Fruit fly (Drosophila melanogaster) whole organism, embryonic: Measurements from ENCODE around the gene Dhdds.

ENCODE experiments used
- ATbp ChIP-seq: fragments of 200-800 bp; sonication (Bioruptor generic); optimal IDR thresholded peaks from 2 replicates; lab custom pipeline; 2017; ENCODE audit warnings: missing biosample characterization, mild to moderate bottlenecking, missing genetic modification characterization, missing genetic modification reagents
- B-H2 ChIP-seq: fragments of 200-800 bp; sonication (Bioruptor generic); optimal IDR thresholded peaks from 2 replicates; lab custom pipeline; 2018; ENCODE audit warnings: missing biosample characterization, mild to moderate bottlenecking, missing genetic modification characterization
- CG11696 ChIP-seq: fragments of 200-800 bp; sonication (Bioruptor generic); IDR thresholded peaks from 2 replicates; pipeline ENCODE4 v1.3.6; 2022; ENCODE audit warnings: missing biosample characterization, missing genetic modification characterization
- CG12155 ChIP-seq: fragments of 200-800 bp; sonication (Bioruptor generic); optimal IDR thresholded peaks from 3 replicates; lab custom pipeline; 2016; ENCODE audit warnings: missing biosample characterization, missing genetic modification characterization
- CG13296 ChIP-seq: fragments of 200-800 bp; sonication (Bioruptor generic); optimal IDR thresholded peaks from 3 replicates; lab custom pipeline; 2018; ENCODE audit warnings: missing biosample characterization, mild to moderate bottlenecking, missing genetic modification characterization
- CG14710 ChIP-seq: fragments of 200-800 bp; sonication (Bioruptor generic); optimal IDR thresholded peaks from 3 replicates; lab custom pipeline; 2019; ENCODE audit warnings: missing biosample characterization, mild to moderate bottlenecking, missing genetic modification characterization, moderate library complexity
- CG1529 ChIP-seq: fragments of 200-800 bp; sonication (Bioruptor generic); optimal IDR thresholded peaks from 3 replicates; lab custom pipeline; 2018; ENCODE audit warnings: missing biosample characterization, missing genetic modification characterization
- CG1647 ChIP-seq: fragments of 200-800 bp; sonication (Bioruptor generic); optimal IDR thresholded peaks from 3 replicates; lab custom pipeline; 2016; ENCODE audit warnings: missing biosample characterization, missing genetic modification characterization
- CG16779 ChIP-seq: fragments of 200-800 bp; sonication (Bioruptor generic); IDR thresholded peaks from 2 replicates; pipeline ENCODE4 v1.3.6; 2022; ENCODE audit warnings: missing biosample characterization, missing genetic modification characterization
- CG16815 ChIP-seq: fragments of 200-800 bp; sonication (Bioruptor generic); optimal IDR thresholded peaks from 3 replicates; lab custom pipeline; 2017; ENCODE audit warnings: missing biosample characterization, mild to moderate bottlenecking, missing genetic modification characterization
- CG17359 ChIP-seq: fragments of 200-800 bp; sonication (Bioruptor generic); optimal IDR thresholded peaks from 3 replicates; lab custom pipeline; 2018; ENCODE audit warnings: missing biosample characterization, mild to moderate bottlenecking, missing genetic modification characterization, moderate library complexity
- CG17568 ChIP-seq: fragments of 200-800 bp; sonication (Bioruptor generic); optimal IDR thresholded peaks from 2 replicates; lab custom pipeline; 2018; ENCODE audit warnings: missing biosample characterization, mild to moderate bottlenecking, missing genetic modification characterization, moderate library complexity
- CG2129 ChIP-seq: fragments of 200-800 bp; sonication (Bioruptor generic); IDR thresholded peaks from 2 replicates; pipeline ENCODE4 v1.3.6; 2022; ENCODE audit warnings: missing biosample characterization, missing genetic modification characterization; ENCODE audit not compliant: partially characterized antibody
- CG30431 ChIP-seq: fragments of 200-800 bp; sonication (Bioruptor generic); optimal IDR thresholded peaks from 2 replicates; lab custom pipeline; 2017; ENCODE audit warnings: missing biosample characterization, missing genetic modification characterization
- CG31365 ChIP-seq: fragments of 200-800 bp; sonication (Bioruptor generic); optimal IDR thresholded peaks from 2 replicates; lab custom pipeline; 2018; ENCODE audit warnings: missing biosample characterization, mild to moderate bottlenecking, missing genetic modification characterization
- CG33557 ChIP-seq: fragments of 200-800 bp; sonication (Bioruptor generic); optimal IDR thresholded peaks from 2 replicates; lab custom pipeline; 2019; ENCODE audit warnings: missing biosample characterization, mild to moderate bottlenecking, missing genetic modification characterization, moderate library complexity
- CG4617 ChIP-seq: fragments of 200-800 bp; sonication (Bioruptor generic); optimal IDR thresholded peaks from 3 replicates; lab custom pipeline; 2016; ENCODE audit warnings: missing biosample characterization, missing genetic modification characterization, borderline replicate concordance
- CG4820 ChIP-seq: fragments of 200-800 bp; sonication (Bioruptor generic); optimal IDR thresholded peaks from 3 replicates; lab custom pipeline; 2016; ENCODE audit warnings: missing biosample characterization, missing genetic modification characterization
- CG6654 ChIP-seq: fragments of 200-800 bp; sonication (Bioruptor generic); optimal IDR thresholded peaks from 2 replicates; lab custom pipeline; 2017; ENCODE audit warnings: missing biosample characterization, mild to moderate bottlenecking, missing genetic modification characterization
- CG8290 ChIP-seq, 3 experiments: fragments of 200-800 bp; sonication (Bioruptor generic); optimal IDR thresholded peaks; 2 replicates each; lab custom pipeline; 2016 to 2019; ENCODE audit warnings: missing biosample characterization in 3 of 3, missing genetic modification characterization in 3 of 3, mild to moderate bottlenecking in 2 of 3, moderate library complexity in 1 of 3
- CG8478 ChIP-seq: fragments of >200 bp; optimal IDR thresholded peaks from 2 replicates; lab custom pipeline; 2018
- CG9215 ChIP-seq: fragments of 200-800 bp; sonication (Bioruptor generic); IDR thresholded peaks from 2 replicates; pipeline ENCODE4 v1.3.6; 2022; ENCODE audit warnings: missing biosample characterization, missing genetic modification characterization
- CkIIα-i1 ChIP-seq: fragments of 200-800 bp; sonication (Bioruptor generic); IDR thresholded peaks from 2 replicates; pipeline ENCODE4 v1.3.6; 2022; ENCODE audit warnings: missing biosample characterization, missing genetic modification characterization
- Dbx ChIP-seq: fragments of 200-800 bp; sonication (Bioruptor generic); IDR thresholded peaks from 3 replicates; pipeline ENCODE4 v1.3.6; 2022; ENCODE audit warnings: missing biosample characterization, missing genetic modification characterization
- Deaf1 ChIP-seq: fragments of 200-800 bp; optimal IDR thresholded peaks from 3 replicates; lab custom pipeline; 2019; ENCODE audit warnings: missing biosample characterization, mild to moderate bottlenecking, missing genetic modification characterization, moderate library complexity
- HLH4C ChIP-seq: fragments of 200-800 bp; sonication (Bioruptor generic); IDR thresholded peaks from 3 replicates; pipeline ENCODE4 v1.3.6; 2022; ENCODE audit warnings: missing biosample characterization, missing genetic modification characterization; ENCODE audit not compliant: partially characterized antibody
- HLH54F ChIP-seq: fragments of 200-800 bp; sonication (Bioruptor generic); optimal IDR thresholded peaks from 3 replicates; lab custom pipeline; 2016; ENCODE audit warnings: missing biosample characterization, missing genetic modification characterization
- HmgD ChIP-seq: fragments of 200-800 bp; sonication (Bioruptor generic); optimal IDR thresholded peaks from 3 replicates; lab custom pipeline; 2016; ENCODE audit warnings: missing biosample characterization, missing genetic modification characterization
- Hr3 ChIP-seq: fragments of 200-800 bp; sonication (Bioruptor generic); optimal IDR thresholded peaks from 3 replicates; lab custom pipeline; 2016; ENCODE audit warnings: missing biosample characterization, missing genetic modification characterization
- Nf-YB ChIP-seq: fragments of 200-800 bp; sonication (Bioruptor generic); optimal IDR thresholded peaks from 3 replicates; lab custom pipeline; 2019; ENCODE audit warnings: missing biosample characterization, mild to moderate bottlenecking, missing genetic modification characterization, moderate library complexity
- Taf1 ChIP-seq: fragments of 200-800 bp; sonication (Bioruptor generic); IDR thresholded peaks from 2 replicates; pipeline ENCODE4 v1.3.6; 2022; ENCODE audit warnings: missing biosample characterization, missing genetic modification characterization
- Usf ChIP-seq: fragments of 200-800 bp; sonication (Bioruptor generic); optimal IDR thresholded peaks from 2 replicates; lab custom pipeline; 2017; ENCODE audit warnings: missing genotype, missing biosample characterization, missing genetic modification characterization
- ab ChIP-seq: fragments of 200-800 bp; sonication (Bioruptor generic); optimal IDR thresholded peaks from 2 replicates; lab custom pipeline; 2016; ENCODE audit warnings: missing biosample characterization, missing genetic modification characterization
- en ChIP-seq: fragments of 200-800 bp; sonication (Bioruptor generic); optimal IDR thresholded peaks from 2 replicates; lab custom pipeline; 2016; ENCODE audit warnings: missing biosample characterization, missing genetic modification characterization
- hbn ChIP-seq: fragments of 200-800 bp; sonication (Bioruptor generic); IDR thresholded peaks from 2 replicates; pipeline ENCODE4 v1.3.6; 2022; ENCODE audit warnings: missing biosample characterization, missing genetic modification characterization; ENCODE audit not compliant: partially characterized antibody
- kah ChIP-seq: fragments of 200-800 bp; sonication (Bioruptor generic); optimal IDR thresholded peaks from 2 replicates; lab custom pipeline; 2018; ENCODE audit warnings: missing biosample characterization, mild to moderate bottlenecking, missing genetic modification characterization
- lov ChIP-seq, 2 experiments: fragments of 200-800 bp in 1 of 2; fragments of >200 bp in 1 of 2; sonication (Bioruptor generic) in 1 of 2; IDR thresholded peaks in 1 of 2; optimal IDR thresholded peaks in 1 of 2; 2 replicates in 1 of 2; 3 replicates in 1 of 2; pipeline versions ENCODE4 v1.3.6 to Lab custom; 2017 to 2022; ENCODE audit warnings: missing biosample characterization in 1 of 2, missing genetic modification characterization in 1 of 2
- mam ChIP-seq: fragments of 200-800 bp; sonication (Bioruptor generic); optimal IDR thresholded peaks from 3 replicates; lab custom pipeline; 2016; ENCODE audit warnings: missing biosample characterization, missing genetic modification characterization
- pho ChIP-seq: fragments of 200-800 bp; sonication (Bioruptor generic); optimal IDR thresholded peaks from 2 replicates; lab custom pipeline; 2016; ENCODE audit warnings: missing biosample characterization, missing genetic modification characterization
- prd ChIP-seq, 3 experiments: fragments of >200 bp in 2 of 3; fragments of 200-800 bp in 1 of 3; sonication (Bioruptor generic) in 1 of 3; optimal IDR thresholded peaks in 2 of 3; IDR thresholded peaks in 1 of 3; 2 replicates in 2 of 3; 3 replicates in 1 of 3; pipeline versions ENCODE4 v1.3.6 to Lab custom; 2017 to 2022; ENCODE audit warnings: missing biosample characterization in 1 of 3, missing genetic modification characterization in 1 of 3
- rib ChIP-seq: fragments of 200-800 bp; sonication (Bioruptor generic); IDR thresholded peaks from 2 replicates; pipeline ENCODE4 v1.3.6; 2022; ENCODE audit warnings: missing biosample characterization, missing genetic modification characterization
- sob ChIP-seq: fragments of 200-800 bp; sonication (Bioruptor generic); IDR thresholded peaks from 2 replicates; pipeline ENCODE4 v1.3.6; 2022; ENCODE audit warnings: missing biosample characterization, missing genetic modification characterization
- sr ChIP-seq: fragments of 200-800 bp; sonication (Bioruptor generic); IDR thresholded peaks from 3 replicates; pipeline ENCODE4 v1.3.6; 2022; ENCODE audit warnings: missing biosample characterization, missing genetic modification characterization
- tll ChIP-seq, 2 experiments: fragments of 200-800 bp in 1 of 2; fragments of >200 bp in 1 of 2; sonication (Bioruptor generic) in 1 of 2; optimal IDR thresholded peaks; 2 replicates each; lab custom pipeline; 2017 to 2019; ENCODE audit warnings: missing biosample characterization in 2 of 2, missing genetic modification characterization in 2 of 2, mild to moderate bottlenecking in 1 of 2, moderate library complexity in 1 of 2
- unc-4 ChIP-seq: fragments of 200-800 bp; sonication (Bioruptor generic); IDR thresholded peaks from 2 replicates; pipeline ENCODE4 v1.3.6; 2022; ENCODE audit warnings: missing biosample characterization, missing genetic modification characterization; ENCODE audit not compliant: partially characterized antibody
- unpg ChIP-seq: fragments of 200-800 bp; sonication (Bioruptor generic); optimal IDR thresholded peaks from 3 replicates; lab custom pipeline; 2018; ENCODE audit warnings: missing biosample characterization, mild to moderate bottlenecking, missing genetic modification characterization, moderate library complexity
- yki ChIP-seq: fragments of >200 bp; optimal IDR thresholded peaks from 3 replicates; lab custom pipeline; 2018

Gene Dhdds

DNA sequence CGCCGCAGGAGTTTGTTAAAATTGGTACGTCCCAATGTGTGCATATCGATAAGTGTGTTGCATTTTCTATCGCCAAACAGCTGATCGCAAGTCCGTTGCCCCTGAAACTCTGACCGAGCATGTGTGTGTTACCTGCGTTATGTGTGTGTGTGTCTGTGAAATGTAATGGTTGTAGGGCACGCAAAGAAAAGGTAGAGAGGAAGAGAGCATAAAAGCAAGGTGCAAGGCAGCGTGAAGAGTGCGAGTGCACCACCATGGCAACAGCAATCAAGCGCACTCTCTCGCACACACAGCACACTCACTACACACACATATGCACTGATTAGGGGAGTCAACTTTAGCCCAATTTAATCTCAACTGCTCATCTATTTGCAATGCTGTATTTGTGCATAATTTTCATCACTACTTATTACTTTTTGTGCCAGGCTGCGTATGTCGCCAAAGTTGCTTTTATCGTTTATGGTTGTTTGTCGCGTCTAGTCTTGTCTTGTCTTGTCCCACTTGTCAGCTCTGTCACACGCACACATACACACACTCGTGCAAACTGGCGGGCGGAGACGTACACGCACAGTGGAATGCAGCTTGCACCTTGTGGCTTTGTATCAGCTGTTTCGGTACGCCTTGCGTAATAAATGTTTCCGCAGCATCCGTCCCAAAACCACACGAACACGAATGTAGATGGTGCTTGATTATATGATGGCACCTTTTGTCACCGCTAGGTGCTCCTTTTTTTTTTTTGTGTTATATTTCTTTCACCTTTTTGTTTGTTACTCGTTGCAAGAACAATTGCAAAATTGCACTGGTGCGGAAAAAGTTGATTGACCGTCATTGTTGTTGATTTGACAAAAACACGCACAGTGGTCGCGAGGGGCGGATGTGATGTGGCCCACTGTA lies 4.7 kb upstream of the Dhdds start (continued):
- no peak for TF ChIP-seq prd (optimal IDR thresholded peaks at IDR 0.05; lab: Kevin White, UChicago)
- no peak; the same call in none of the 3 replicates for TF ChIP-seq prd (GFP tag; IDR thresholded peaks at IDR 0.05; lab: Robert Waterston, UW)
- no peak for TF ChIP-seq lov (optimal IDR thresholded peaks at IDR 0.05; lab: Kevin White, UChicago)
- TF ChIP-seq lov (GFP tag; IDR thresholded peaks at IDR 0.05; lab: Robert Waterston, UW) = no peak
- peak; percentile 58 for TF ChIP-seq CG12155
- TF ChIP-seq CG17568 (GFP tag; lab: Kevin White, UChicago) = peak; percentile 55
- TF ChIP-seq unpg = peak; percentile 71
- no peak for TF ChIP-seq HLH4C (GFP tag; lab: Robert Waterston, UW)
- no peak for TF ChIP-seq rib (GFP tag; lab: Robert Waterston, UW)
- TF ChIP-seq CG4617 (GFP tag; lab: Kevin White, UChicago) = peak; percentile 45
- peak; percentile 56 for TF ChIP-seq HLH54F
- peak; percentile 80 for TF ChIP-seq Hr3 (GFP tag; lab: Kevin White, UChicago)
- peak; percentile 59 for TF ChIP-seq ab (GFP tag; lab: Kevin White, UChicago)
- peak; percentile 84 for TF ChIP-seq CG33557
- TF ChIP-seq Taf1 (GFP tag; lab: Robert Waterston, UW) = no peak
- no peak for TF ChIP-seq yki (lab: Kevin White, UChicago)
- no peak for TF ChIP-seq hbn
- TF ChIP-seq kah (GFP tag; lab: Kevin White, UChicago) = peak; percentile 65
- peak; percentile 64 for TF ChIP-seq pho (GFP tag; lab: Kevin White, UChicago)
- peak; percentile 79 for TF ChIP-seq en (GFP tag; lab: Kevin White, UChicago)
- peak; percentile 67 for TF ChIP-seq Nf-YB (GFP tag; lab: Kevin White, UChicago)
- TF ChIP-seq CG1647 (GFP tag; lab: Kevin White, UChicago) = peak; percentile 16
- no peak for TF ChIP-seq B-H2 (GFP tag; lab: Kevin White, UChicago)
- TF ChIP-seq Dbx = no peak
- TF ChIP-seq mam (GFP tag; lab: Kevin White, UChicago) = peak; percentile 52
- TF ChIP-seq CG1529 = peak; percentile 85
- TF ChIP-seq CG14710 (tag; lab: Kevin White, UChicago) = peak; percentile 90
- TF ChIP-seq CkIIα-i1 = no peak
- TF ChIP-seq CG31365 (tag; lab: Kevin White, UChicago) = peak; percentile 2
- peak; percentile 86 for TF ChIP-seq CG30431 (GFP tag; lab: Kevin White, UChicago)
- TF ChIP-seq unc-4 (GFP tag; lab: Robert Waterston, UW) = no peak
- TF ChIP-seq CG16815 (GFP tag; lab: Kevin White, UChicago) = peak; percentile 87
- 0 out of 2 replicates have a peak, but pooled peaks have one; percentile 29 for TF ChIP-seq CG11696 (GFP tag; lab: Robert Waterston, UW)
- TF ChIP-seq CG6654 (GFP tag; lab: Kevin White, UChicago) = peak; percentile 67
- TF ChIP-seq ATbp = peak; percentile 88
- peak; percentile 27 for TF ChIP-seq Deaf1 (tag; lab: Kevin White, UChicago)
- no peak for TF ChIP-seq CG16779 (GFP tag; lab: Robert Waterston, UW)
- no peak for TF ChIP-seq CG2129 (GFP tag; lab: Robert Waterston, UW)
- peak; percentile 73 for TF ChIP-seq CG4820
- TF ChIP-seq CG17359 (tag; lab: Kevin White, UChicago) = peak; percentile 77
- TF ChIP-seq HmgD (GFP tag; lab: Kevin White, UChicago) = peak; percentile 44
- TF ChIP-seq tll (GFP tag; optimal IDR thresholded peaks at IDR 0.05; lab: Kevin White, UChicago) = peak; percentile 63 to 74
- TF ChIP-seq sob (GFP tag; lab: Robert Waterston, UW) = 0 out of 2 replicates have a peak, but pooled peaks have one; percentile 36
- peak; percentile 51 for TF ChIP-seq CG8290 (GFP tag; optimal IDR thresholded peaks at IDR 0.05; lab: Kevin White, UChicago)
- peak in 1 of 2 experiments; percentile 59 for TF ChIP-seq CG8290 (tag; optimal IDR thresholded peaks at IDR 0.05; lab: Kevin White, UChicago)
- peak; percentile 98 for TF ChIP-seq CG8478 (lab: Kevin White, UChicago)
- no peak for TF ChIP-seq sr
- peak; percentile 36; the same call in 1 of the 2 replicates for TF ChIP-seq CG9215 (GFP tag; lab: Robert Waterston, UW)
- peak; percentile 68 for TF ChIP-seq Usf
- peak; percentile 70 for TF ChIP-seq CG13296
